Worm (Caenorhabditis elegans) whole organism, L2 larva: ENCODE data around the gene dct-16.

Experiments
- alr-1 ChIP-seq: fragments of 150-350 bp; optimal IDR thresholded peaks from 2 replicates; lab custom pipeline; 2014; ENCODE audit warnings: missing biosample characterization, missing genetic modification characterization
- mdl-1 ChIP-seq, 2 experiments: fragments of 150-350 bp in 1 of 2; sonication (generic microtip) in 1 of 2; optimal IDR thresholded peaks; 2 replicates each; lab custom pipeline; 2017; ENCODE audit warnings: missing biosample characterization in 2 of 2, missing genetic modification characterization in 2 of 2
- skn-1 ChIP-seq: sonication (generic microtip); optimal IDR thresholded peaks from 2 replicates; lab custom pipeline; 2017; ENCODE audit warnings: missing biosample characterization, missing genetic modification characterization
- unc-39 ChIP-seq: fragments of 150-350 bp; optimal IDR thresholded peaks from 2 replicates; lab custom pipeline; 2014; ENCODE audit warnings: missing biosample characterization, missing genetic modification characterization
- unc-55 ChIP-seq: fragments of 150-350 bp; sonication (generic microtip); optimal IDR thresholded peaks from 3 replicates; lab custom pipeline; 2014; ENCODE audit warnings: missing biosample characterization, missing genetic modification reagents, missing genetic modification characterization
- ztf-1 ChIP-seq: fragments of 200-800 bp; sonication (Bioruptor generic); conservative IDR thresholded peaks from 2 replicates; pipeline ENCODE4 v1.3.6; 2022; ENCODE audit warnings: missing genetic modification characterization, missing compliant biosample characterization

ce11 chrV:20534072-20534471 is 35.2 kb upstream of the dct-16 start, which contains the start of gene famh-161:
- TF ChIP-seq mdl-1 (tag; optimal IDR thresholded peaks at IDR 0.05; lab: Kevin White, UChicago) (no peak), skn-1 (tag; lab: Kevin White, UChicago) (no peak), ztf-1 (no peak), unc-55 (GFP tag; lab: Kevin White, UChicago) (no peak), unc-39 (tag; lab: Kevin White, UChicago) (no peak), alr-1 (tag; lab: Kevin White, UChicago) (no peak)
